Worm (Caenorhabditis elegans) whole organism, young adult: ENCODE results near the gene F20D6.1.

Experiments used
- B0035.1 ChIP-seq: sonication (generic microtip); optimal IDR thresholded peaks from 2 replicates; lab custom pipeline; 2016; ENCODE audit warnings: missing genetic modification characterization, mild to moderate bottlenecking, missing compliant biosample characterization, missing genotype, missing genetic modification reagents
- D2030.7 ChIP-seq: fragments of 200-800 bp; sonication (Bioruptor generic); IDR thresholded peaks from 2 replicates; pipeline ENCODE4 v1.3.6; 2022; ENCODE audit warnings: missing genetic modification reagents, missing genetic modification characterization, missing compliant biosample characterization
- F49E8.2 ChIP-seq: sonication (generic microtip); optimal IDR thresholded peaks from 3 replicates; lab custom pipeline; 2017; ENCODE audit warnings: missing genetic modification characterization, mild to moderate bottlenecking, missing compliant biosample characterization, antibody characterized with exemption, moderate library complexity; ENCODE audit not compliant: insufficient read depth
- F55B11.4 ChIP-seq: sonication (generic microtip); optimal IDR thresholded peaks from 2 replicates; lab custom pipeline; 2016; ENCODE audit warnings: missing compliant biosample characterization, missing genetic modification characterization, borderline replicate concordance; ENCODE audit not compliant: insufficient read depth
- F57C9.4 ChIP-seq: sonication (generic microtip); optimal IDR thresholded peaks from 2 replicates; lab custom pipeline; 2017; ENCODE audit warnings: mild to moderate bottlenecking, missing genetic modification characterization, missing compliant biosample characterization
- T07F8.4 ChIP-seq: sonication (generic microtip); optimal IDR thresholded peaks from 2 replicates; lab custom pipeline; 2016; ENCODE audit warnings: mild to moderate bottlenecking, missing genetic modification characterization, moderate library complexity, missing compliant biosample characterization
- Y53F4B.3 ChIP-seq: fragments of 200-800 bp; sonication (Bioruptor generic); IDR thresholded peaks from 2 replicates; pipeline ENCODE4 v1.3.6; 2022; ENCODE audit warnings: missing genetic modification reagents, missing genetic modification characterization, missing compliant biosample characterization
- Y53G8AR.9 ChIP-seq: fragments of 200-800 bp; sonication (Bioruptor generic); conservative IDR thresholded peaks from 2 replicates; pipeline ENCODE4 v1.3.6; 2022; ENCODE audit warnings: missing genetic modification reagents, missing genetic modification characterization, missing compliant biosample characterization
- ZK185.1 ChIP-seq: sonication (generic microtip); optimal IDR thresholded peaks from 2 replicates; lab custom pipeline; 2016; ENCODE audit warnings: mild to moderate bottlenecking, missing genetic modification characterization, missing compliant biosample characterization; ENCODE audit not compliant: poor library complexity, severe bottlenecking
- akir-1 ChIP-seq: fragments of 200-800 bp; sonication (Bioruptor generic); optimal IDR thresholded peaks from 2 replicates; lab custom pipeline; 2018; ENCODE audit warnings: mild to moderate bottlenecking, missing genetic modification characterization, moderate library complexity, missing compliant biosample characterization
- aptf-3 ChIP-seq: fragments of 200-800 bp; sonication (Bioruptor generic); IDR thresholded peaks from 2 replicates; pipeline ENCODE4 v1.3.6; 2022; ENCODE audit warnings: missing genetic modification characterization, missing compliant biosample characterization
- atf-7 ChIP-seq: sonication (generic microtip); optimal IDR thresholded peaks from 2 replicates; lab custom pipeline; 2017; ENCODE audit warnings: mild to moderate bottlenecking, missing genetic modification characterization, missing compliant biosample characterization
- attf-3 ChIP-seq: fragments of 200-800 bp; sonication (Bioruptor generic); conservative IDR thresholded peaks from 2 replicates; pipeline ENCODE4 v1.3.6; 2022; ENCODE audit warnings: missing genetic modification reagents, missing genetic modification characterization, missing compliant biosample characterization
- bed-2 ChIP-seq: fragments of 200-800 bp; sonication (Bioruptor generic); IDR thresholded peaks from 2 replicates; pipeline ENCODE4 v1.3.6; 2022; ENCODE audit warnings: missing genetic modification reagents, missing genetic modification characterization, missing compliant biosample characterization
- cebp-2 ChIP-seq: fragments of 200-800 bp; sonication (Bioruptor generic); IDR thresholded peaks from 2 replicates; pipeline ENCODE4 v1.3.6; 2022; ENCODE audit warnings: missing genetic modification characterization, missing compliant biosample characterization
- ceh-100 ChIP-seq: fragments of 200-800 bp; sonication (Bioruptor generic); IDR thresholded peaks from 2 replicates; pipeline ENCODE4 v1.3.6; 2022; ENCODE audit warnings: missing genetic modification reagents, missing genetic modification characterization, missing compliant biosample characterization
- ceh-27 ChIP-seq: fragments of 200-800 bp; sonication (Bioruptor generic); optimal IDR thresholded peaks from 2 replicates; lab custom pipeline; 2018; ENCODE audit warnings: mild to moderate bottlenecking, missing genetic modification characterization, moderate library complexity, missing compliant biosample characterization
- ceh-40 ChIP-seq: fragments of 200-800 bp; sonication (Bioruptor generic); IDR thresholded peaks from 2 replicates; pipeline ENCODE4 v1.3.6; 2022; ENCODE audit warnings: missing genetic modification characterization, missing compliant biosample characterization
- ceh-79 ChIP-seq: sonication (generic microtip); optimal IDR thresholded peaks from 2 replicates; lab custom pipeline; 2017; ENCODE audit warnings: mild to moderate bottlenecking, missing genetic modification characterization, missing compliant biosample characterization
- ceh-91 ChIP-seq: fragments of 200-800 bp; sonication (Bioruptor generic); IDR thresholded peaks from 2 replicates; pipeline ENCODE4 v1.3.6; 2022; ENCODE audit warnings: missing genetic modification reagents, missing genetic modification characterization, missing compliant biosample characterization
- chd-7 ChIP-seq: sonication (generic microtip); optimal IDR thresholded peaks from 2 replicates; lab custom pipeline; 2016; ENCODE audit warnings: mild to moderate bottlenecking, missing genetic modification characterization, moderate library complexity, missing compliant biosample characterization
- dox-1 ChIP-seq: fragments of 200-800 bp; sonication (Bioruptor generic); IDR thresholded peaks from 2 replicates; pipeline ENCODE4 v1.3.6; 2022; ENCODE audit warnings: missing genetic modification reagents, missing genetic modification characterization, missing compliant biosample characterization
- dpl-1 ChIP-seq: fragments of 150-350 bp; optimal IDR thresholded peaks from 2 replicates; lab custom pipeline; 2014; ENCODE audit warnings: missing biosample characterization, missing genetic modification reagents, missing genetic modification characterization
- egl-44 ChIP-seq: fragments of 200-800 bp; sonication (Bioruptor generic); IDR thresholded peaks from 2 replicates; pipeline ENCODE4 v1.3.6; 2022; ENCODE audit warnings: missing genetic modification reagents, missing genetic modification characterization, missing compliant biosample characterization
- fkh-3 ChIP-seq: sonication (generic microtip); optimal IDR thresholded peaks from 2 replicates; lab custom pipeline; 2016; ENCODE audit warnings: mild to moderate bottlenecking, missing genetic modification characterization, missing compliant biosample characterization
- him-1 ChIP-seq: sonication (generic microtip); optimal IDR thresholded peaks from 2 replicates; lab custom pipeline; 2016; ENCODE audit warnings: missing genotype, missing genetic modification reagents, missing genetic modification characterization, missing compliant biosample characterization
- hrde-1 ChIP-seq: sonication (generic microtip); optimal IDR thresholded peaks from 2 replicates; lab custom pipeline; 2016; ENCODE audit warnings: missing genetic modification characterization, mild to moderate bottlenecking, missing compliant biosample characterization, moderate library complexity, missing genotype, missing genetic modification reagents, borderline replicate concordance
- hsf-1 ChIP-seq: fragments of 200-800 bp; sonication (Bioruptor generic); IDR thresholded peaks from 2 replicates; pipeline ENCODE4 v1.3.6; 2022; ENCODE audit warnings: missing genetic modification reagents, missing genetic modification characterization, missing compliant biosample characterization
- let-526 ChIP-seq: fragments of 200-800 bp; sonication (Bioruptor generic); IDR thresholded peaks from 2 replicates; pipeline ENCODE4 v1.3.6; 2022; ENCODE audit warnings: missing genetic modification reagents, missing genetic modification characterization, missing compliant biosample characterization
- lin-35 ChIP-seq, 3 experiments: fragments of 150-350 bp in 2 of 3; sonication (generic microtip) in 1 of 3; optimal IDR thresholded peaks; 2 replicates each; lab custom pipeline; 2014 to 2018; ENCODE audit warnings: missing biosample characterization in 3 of 3, missing genetic modification characterization in 3 of 3, missing genetic modification reagents in 3 of 3
- lin-40 ChIP-seq: sonication (generic microtip); optimal IDR thresholded peaks from 2 replicates; lab custom pipeline; 2016; ENCODE audit warnings: missing genetic modification characterization, mild to moderate bottlenecking, missing compliant biosample characterization, missing genotype, missing genetic modification reagents
- lin-54 ChIP-seq: fragments of 200-800 bp; sonication (Bioruptor generic); optimal IDR thresholded peaks from 2 replicates; lab custom pipeline; 2018; ENCODE audit warnings: mild to moderate bottlenecking, missing genetic modification characterization, missing compliant biosample characterization
- lsl-1 ChIP-seq: fragments of 200-800 bp; sonication (Bioruptor generic); optimal IDR thresholded peaks from 2 replicates; lab custom pipeline; 2018; ENCODE audit warnings: mild to moderate bottlenecking, missing genetic modification characterization, moderate library complexity, missing compliant biosample characterization
- madf-10 ChIP-seq: sonication (generic microtip); optimal IDR thresholded peaks from 2 replicates; lab custom pipeline; 2016; ENCODE audit warnings: mild to moderate bottlenecking, missing genetic modification characterization, missing compliant biosample characterization
- madf-8 ChIP-seq: fragments of 200-800 bp; sonication (Bioruptor generic); conservative IDR thresholded peaks from 2 replicates; pipeline ENCODE4 v1.3.6; 2022; ENCODE audit warnings: missing genetic modification reagents, missing genetic modification characterization, missing compliant biosample characterization
- mcd-1 ChIP-seq: fragments of 200-800 bp; sonication (Bioruptor generic); IDR thresholded peaks from 2 replicates; pipeline ENCODE4 v1.3.6; 2022; ENCODE audit warnings: missing genetic modification reagents, missing genetic modification characterization, missing compliant biosample characterization
- mes-4 ChIP-seq: sonication (generic microtip); optimal IDR thresholded peaks from 2 replicates; lab custom pipeline; 2016; ENCODE audit warnings: missing genotype, missing genetic modification characterization, missing compliant biosample characterization
- nhr-120 ChIP-seq: fragments of 200-800 bp; sonication (Bioruptor generic); IDR thresholded peaks from 2 replicates; pipeline ENCODE4 v1.3.6; 2022; ENCODE audit warnings: missing genetic modification characterization, missing compliant biosample characterization
- nhr-179 ChIP-seq: sonication (generic microtip); optimal IDR thresholded peaks from 2 replicates; lab custom pipeline; 2016; ENCODE audit warnings: mild to moderate bottlenecking, missing genetic modification characterization, missing compliant biosample characterization
- nhr-27 ChIP-seq: fragments of 200-800 bp; sonication (Bioruptor generic); optimal IDR thresholded peaks from 2 replicates; lab custom pipeline; 2018; ENCODE audit warnings: mild to moderate bottlenecking, missing genetic modification characterization, moderate library complexity, missing compliant biosample characterization
- rcor-1 ChIP-seq: fragments of 200-800 bp; sonication (Bioruptor generic); IDR thresholded peaks from 2 replicates; pipeline ENCODE4 v1.3.6; 2022; ENCODE audit warnings: missing genetic modification reagents, missing genetic modification characterization, missing compliant biosample characterization
- repo-1 ChIP-seq: sonication (generic microtip); optimal IDR thresholded peaks from 2 replicates; lab custom pipeline; 2017; ENCODE audit warnings: mild to moderate bottlenecking, missing genetic modification characterization, missing compliant biosample characterization
- snpc-1.1 ChIP-seq: sonication (generic microtip); optimal IDR thresholded peaks from 2 replicates; lab custom pipeline; 2017; ENCODE audit warnings: missing genetic modification characterization, mild to moderate bottlenecking, missing compliant biosample characterization, antibody characterized with exemption, moderate library complexity, missing genotype, missing genetic modification reagents; ENCODE audit not compliant: insufficient read depth
- snpc-1.3 ChIP-seq: sonication (generic microtip); optimal IDR thresholded peaks from 2 replicates; lab custom pipeline; 2017; ENCODE audit warnings: missing genetic modification characterization, mild to moderate bottlenecking, missing compliant biosample characterization, antibody characterized with exemption, moderate library complexity, missing genotype, missing genetic modification reagents; ENCODE audit not compliant: insufficient read depth
- sptf-2 ChIP-seq: fragments of 200-800 bp; sonication (Bioruptor generic); optimal IDR thresholded peaks from 2 replicates; lab custom pipeline; 2018; ENCODE audit warnings: mild to moderate bottlenecking, missing genetic modification characterization, missing compliant biosample characterization
- unc-62 ChIP-seq: fragments of 150-350 bp; optimal IDR thresholded peaks from 2 replicates; lab custom pipeline; 2014; ENCODE audit warnings: missing biosample characterization, missing genetic modification reagents, missing genetic modification characterization
- zfh-2 ChIP-seq: fragments of 200-800 bp; sonication (Bioruptor generic); conservative IDR thresholded peaks from 2 replicates; pipeline ENCODE4 v1.3.6; 2022; ENCODE audit warnings: missing genetic modification reagents, missing genetic modification characterization, missing compliant biosample characterization
- ztf-26 ChIP-seq: sonication (generic microtip); optimal IDR thresholded peaks from 2 replicates; lab custom pipeline; 2017; ENCODE audit warnings: missing genetic modification characterization, missing compliant biosample characterization

F20D6.1 gene

ce11 chrV:8228712-8229119 lies 38.2 kb downstream of the F20D6.1 start (continued):
- peak; percentile 90 for TF ChIP-seq hrde-1 (tag; lab: Kevin White, UChicago)
- TF ChIP-seq snpc-1.1 (tag; lab: Kevin White, UChicago): peak; percentile 99
- TF ChIP-seq F57C9.4 (tag; lab: Kevin White, UChicago): no peak
- TF ChIP-seq nhr-27 (tag; lab: Kevin White, UChicago): peak; percentile 23
- TF ChIP-seq madf-10 (tag; lab: Kevin White, UChicago): peak; percentile 77
- TF ChIP-seq sptf-2 (GFP tag; lab: Kevin White, UChicago): peak; percentile 17
- peak; percentile 77 for TF ChIP-seq attf-3 (GFP tag; lab: Robert Waterston, UW)
- peak; percentile 74 for TF ChIP-seq chd-7 (tag; lab: Kevin White, UChicago)
- TF ChIP-seq aptf-3 (GFP tag; lab: Robert Waterston, UW): no peak
- peak; percentile 99 for TF ChIP-seq him-1 (tag; lab: Kevin White, UChicago)
- TF ChIP-seq hsf-1: peak; percentile 92
- TF ChIP-seq atf-7 (tag; lab: Kevin White, UChicago): peak; percentile 67
- TF ChIP-seq ceh-100 (GFP tag; lab: Robert Waterston, UW): peak; percentile 92
- no peak for TF ChIP-seq ceh-79 (tag; lab: Kevin White, UChicago)
- TF ChIP-seq repo-1 (tag; lab: Kevin White, UChicago): peak; percentile 87
- peak; percentile 86 for TF ChIP-seq lin-54 (GFP tag; lab: Kevin White, UChicago)
- TF ChIP-seq akir-1: peak; percentile 49
- peak; percentile 84 for TF ChIP-seq lin-40 (tag; lab: Kevin White, UChicago)
- peak; percentile 36 for TF ChIP-seq mes-4 (tag; lab: Kevin White, UChicago)
- TF ChIP-seq cebp-2 (GFP tag; lab: Robert Waterston, UW): 0 out of 2 replicates have a peak, but pooled peaks have one; percentile 9
- TF ChIP-seq fkh-3 (tag; lab: Kevin White, UChicago): peak; percentile 54
- TF ChIP-seq rcor-1: peak; percentile 95
- peak; percentile 98 for TF ChIP-seq D2030.7 (GFP tag; lab: Robert Waterston, UW)
- no peak for TF ChIP-seq nhr-179 (tag; lab: Kevin White, UChicago)
- TF ChIP-seq F55B11.4: no peak
- peak; percentile 20 for TF ChIP-seq T07F8.4 (tag; lab: Kevin White, UChicago)
- peak; percentile 65 for TF ChIP-seq ceh-91 (GFP tag; lab: Robert Waterston, UW)
- peak; percentile 41; the same call in 1 of the 2 replicates for TF ChIP-seq bed-2 (GFP tag; lab: Robert Waterston, UW)
- TF ChIP-seq ceh-40: no peak
- TF ChIP-seq lin-35 (GFP tag; optimal IDR thresholded peaks at IDR 0.05; lab: Kevin White, UChicago): peak in 2 of 3 experiments; percentile 31 to 75
- TF ChIP-seq zfh-2 (GFP tag; lab: Robert Waterston, UW): peak; percentile 75
- TF ChIP-seq egl-44 (GFP tag; lab: Robert Waterston, UW): 0 out of 2 replicates have a peak, but pooled peaks have one; percentile 38
- peak; percentile 66 for TF ChIP-seq ceh-27
- no peak for TF ChIP-seq nhr-120 (GFP tag; lab: Robert Waterston, UW)
- TF ChIP-seq B0035.1 (tag; lab: Kevin White, UChicago): no peak
- peak; percentile 72 for TF ChIP-seq Y53F4B.3 (GFP tag; lab: Robert Waterston, UW)
- peak; percentile 84 for TF ChIP-seq mcd-1 (GFP tag; lab: Robert Waterston, UW)
- TF ChIP-seq lsl-1 (GFP tag; lab: Kevin White, UChicago): peak; percentile 83
- peak; percentile 40 for TF ChIP-seq dpl-1
- peak; percentile 98 for TF ChIP-seq snpc-1.3 (tag; lab: Kevin White, UChicago)
- TF ChIP-seq ZK185.1 (tag; lab: Kevin White, UChicago): peak; percentile 89
- TF ChIP-seq Y53G8AR.9 (GFP tag; lab: Robert Waterston, UW): peak; percentile 86
- TF ChIP-seq dox-1: peak; percentile 96
- no peak for TF ChIP-seq unc-62 (GFP tag; lab: Kevin White, UChicago)
- peak; percentile 25 for TF ChIP-seq ztf-26
- TF ChIP-seq let-526 (GFP tag; lab: Robert Waterston, UW): no peak
- TF ChIP-seq F49E8.2 (tag; lab: Kevin White, UChicago): peak; percentile 96
- TF ChIP-seq madf-8 (GFP tag; lab: Robert Waterston, UW): peak; percentile 65
